Worm (Caenorhabditis elegans) whole organism, mixed stage, embryonic: ENCODE data around the gene ZK1010.10.

Source experiments
- M03D4.4 ChIP-seq: sonication (generic microtip); optimal IDR thresholded peaks from 2 replicates; lab custom pipeline; 2017; ENCODE audit warnings: mild to moderate bottlenecking, missing genetic modification characterization, missing compliant biosample characterization
- blmp-1 ChIP-seq: fragments of 150-350 bp; optimal IDR thresholded peaks from 2 replicates; lab custom pipeline; 2014; ENCODE audit warnings: missing biosample characterization, missing genetic modification characterization
- ces-1 ChIP-seq: fragments of 150-350 bp; optimal IDR thresholded peaks from 2 replicates; lab custom pipeline; 2014; ENCODE audit warnings: missing biosample characterization, missing genetic modification reagents, missing genetic modification characterization
- cnd-1 ChIP-seq: fragments of 200-800 bp; sonication (Bioruptor generic); optimal IDR thresholded peaks from 2 replicates; lab custom pipeline; 2018; ENCODE audit warnings: mild to moderate bottlenecking, missing genetic modification characterization, missing compliant biosample characterization
- flh-1 ChIP-seq: fragments of 200-800 bp; sonication (Bioruptor generic); optimal IDR thresholded peaks from 2 replicates; lab custom pipeline; 2018; ENCODE audit warnings: mild to moderate bottlenecking, missing genetic modification characterization, moderate library complexity, missing compliant biosample characterization
- hlh-1 ChIP-seq: fragments of 150-350 bp; optimal IDR thresholded peaks from 2 replicates; lab custom pipeline; 2014; ENCODE audit warnings: missing biosample characterization, missing genetic modification reagents, missing genetic modification characterization
- lin-32 ChIP-seq: fragments of 200-800 bp; sonication (Bioruptor generic); optimal IDR thresholded peaks from 2 replicates; lab custom pipeline; 2018; ENCODE audit warnings: mild to moderate bottlenecking, missing genetic modification characterization, missing compliant biosample characterization
- mep-1 ChIP-seq: fragments of 150-350 bp; optimal IDR thresholded peaks from 2 replicates; lab custom pipeline; 2017; ENCODE audit warnings: missing biosample characterization, missing genetic modification reagents, missing genetic modification characterization, inconsistent platforms
- mls-2 ChIP-seq: sonication (generic microtip); optimal IDR thresholded peaks from 2 replicates; lab custom pipeline; 2016; ENCODE audit warnings: mild to moderate bottlenecking, missing genetic modification characterization, moderate library complexity, missing compliant biosample characterization
- nhr-2 ChIP-seq: fragments of 150-350 bp; optimal IDR thresholded peaks from 2 replicates; lab custom pipeline; 2014; ENCODE audit warnings: missing biosample characterization, missing genetic modification characterization
- nhr-28 ChIP-seq: fragments of 150-350 bp; optimal IDR thresholded peaks from 2 replicates; lab custom pipeline; 2014; ENCODE audit warnings: missing biosample characterization, missing genetic modification characterization
- nhr-76 ChIP-seq: sonication (generic microtip); optimal IDR thresholded peaks from 2 replicates; lab custom pipeline; 2017; ENCODE audit warnings: missing biosample characterization, missing genetic modification characterization
- sem-2 ChIP-seq: fragments of 200-800 bp; sonication (Bioruptor generic); optimal IDR thresholded peaks from 2 replicates; lab custom pipeline; 2018; ENCODE audit warnings: mild to moderate bottlenecking, missing genetic modification characterization, missing compliant biosample characterization
- snpc-4 ChIP-seq: fragments of 150-350 bp; optimal IDR thresholded peaks from 2 replicates; lab custom pipeline; 2014; ENCODE audit warnings: missing biosample characterization, missing genetic modification characterization
- tbx-8 ChIP-seq: fragments of 200-800 bp; sonication (Bioruptor generic); optimal IDR thresholded peaks from 2 replicates; lab custom pipeline; 2018; ENCODE audit warnings: mild to moderate bottlenecking, missing genetic modification characterization, moderate library complexity, missing compliant biosample characterization
- unc-120 ChIP-seq: sonication (generic microtip); optimal IDR thresholded peaks from 2 replicates; lab custom pipeline; 2017; ENCODE audit warnings: missing genetic modification characterization, missing compliant biosample characterization; ENCODE audit not compliant: poor library complexity, severe bottlenecking
- zip-8 ChIP-seq: fragments of 150-350 bp; optimal IDR thresholded peaks from 2 replicates; lab custom pipeline; 2014; ENCODE audit warnings: missing biosample characterization, missing genetic modification characterization
- ztf-11 ChIP-seq: fragments of 150-350 bp; optimal IDR thresholded peaks from 2 replicates; lab custom pipeline; 2014; ENCODE audit warnings: missing biosample characterization, missing genetic modification characterization

The ZK1010.10 gene

ce11 chrIII:13039739-13040138, 37.6 kb downstream of the ZK1010.10 start, which contains the start of gene F54F12.2:
Gene F54F12.2 (plus strand): TSS chrIII:13040039.
- no peak for TF ChIP-seq tbx-8
- TF ChIP-seq cnd-1, result no peak
- TF ChIP-seq nhr-76, result no peak
- no peak for TF ChIP-seq blmp-1 (tag; lab: Kevin White, UChicago)
- TF ChIP-seq ztf-11, result no peak
- TF ChIP-seq mep-1 (tag; lab: Kevin White, UChicago), result no peak
- TF ChIP-seq mls-2 (tag; lab: Kevin White, UChicago), result no peak

- no peak for TF ChIP-seq nhr-28 (tag; lab: Kevin White, UChicago)
- no peak for TF ChIP-seq snpc-4 (tag; lab: Kevin White, UChicago)
- no peak for TF ChIP-seq zip-8 (tag; lab: Kevin White, UChicago)
- TF ChIP-seq mep-1 (tag; lab: Kevin White, UChicago), result no peak
- TF ChIP-seq hlh-1 (tag; lab: Kevin White, UChicago), result no peak
- no peak for TF ChIP-seq flh-1
- no peak for TF ChIP-seq lin-32 (GFP tag; lab: Kevin White, UChicago)
- TF ChIP-seq mls-2 (tag; lab: Kevin White, UChicago), result no peak
- no peak for TF ChIP-seq M03D4.4 (tag; lab: Kevin White, UChicago)
- TF ChIP-seq blmp-1 (tag; lab: Kevin White, UChicago), result no peak
- TF ChIP-seq unc-120 (tag; lab: Kevin White, UChicago), result no peak
- no peak for TF ChIP-seq ces-1 (GFP tag; lab: Kevin White, UChicago)
- no peak for TF ChIP-seq ztf-11
- no peak for TF ChIP-seq sem-2 (GFP tag; lab: Kevin White, UChicago)
- TF ChIP-seq nhr-2 (tag; lab: Kevin White, UChicago), result no peak
These were observed 47.8 kb downstream of the ZK1010.10 start for ce11 chrIII:13049956-13050355.
